Fruit fly (Drosophila melanogaster) whole organism, pupa: ENCODE measurements around the gene Kots.
A peak's percentile ranks its signal among the peaks of the same experiment; 100 is the strongest.

Experiments
- CG10348 ChIP-seq: fragments of 200-800 bp; sonication (Bioruptor generic); IDR thresholded peaks from 2 replicates; pipeline ENCODE4 v1.3.6; 2022; ENCODE audit warnings: missing biosample characterization, missing genetic modification characterization
- CG32121 ChIP-seq: fragments of 200-800 bp; sonication (Bioruptor generic); IDR thresholded peaks from 2 replicates; pipeline ENCODE4 v1.3.6; 2022; ENCODE audit warnings: missing biosample characterization, missing genetic modification characterization
- CG34367 ChIP-seq: fragments of 200-800 bp; sonication (Bioruptor generic); optimal IDR thresholded peaks from 2 replicates; lab custom pipeline; 2018; ENCODE audit warnings: missing biosample characterization, mild to moderate bottlenecking, missing genetic modification characterization
- CG4496 ChIP-seq: fragments of 200-800 bp; sonication (Bioruptor generic); IDR thresholded peaks from 3 replicates; pipeline ENCODE4 v1.3.6; 2022; ENCODE audit warnings: missing biosample characterization, missing genetic modification characterization
- D1 ChIP-seq: fragments of 200-800 bp; sonication (Bioruptor generic); optimal IDR thresholded peaks from 2 replicates; lab custom pipeline; 2018; ENCODE audit warnings: missing biosample characterization, mild to moderate bottlenecking, missing genetic modification characterization, moderate library complexity
- EcR ChIP-seq: fragments of 200-800 bp; sonication (Bioruptor generic); optimal IDR thresholded peaks from 3 replicates; lab custom pipeline; 2019; ENCODE audit warnings: missing biosample characterization, missing genetic modification characterization, mild to moderate bottlenecking, moderate library complexity, missing genetic modification reagents
- fd96Ca ChIP-seq: fragments of 200-800 bp; sonication (Bioruptor generic); IDR thresholded peaks from 3 replicates; pipeline ENCODE4 v1.3.6; 2022; ENCODE audit warnings: missing biosample characterization, missing genetic modification characterization
- gl ChIP-seq: fragments of 200-800 bp; sonication (Bioruptor generic); optimal IDR thresholded peaks from 2 replicates; lab custom pipeline; 2018; ENCODE audit warnings: missing biosample characterization, mild to moderate bottlenecking, missing genetic modification characterization

DNA sequence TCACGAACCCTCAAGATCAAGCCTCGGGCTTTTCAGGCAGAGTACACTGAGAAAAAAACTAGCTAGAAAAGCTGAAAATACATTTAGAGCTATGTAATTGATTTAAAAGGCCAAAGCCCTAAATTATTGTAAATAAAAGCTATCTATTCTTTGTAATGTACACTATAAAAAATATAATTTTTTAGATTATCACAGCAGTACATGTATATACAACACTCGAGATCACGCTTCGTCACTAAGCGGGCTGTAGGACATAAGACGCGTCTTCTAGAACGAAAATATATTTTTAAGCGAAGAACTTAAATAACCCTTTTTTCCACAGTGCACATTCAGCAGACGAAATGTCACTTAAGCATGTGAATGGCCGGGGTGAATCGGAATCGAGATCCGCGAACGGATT lies 22.6 kb downstream of the Kots start:
- no peak for TF ChIP-seq gl (tag; lab: Kevin White, UChicago)
- peak; percentile 28 for TF ChIP-seq CG34367 (tag; lab: Kevin White, UChicago)
- no peak for TF ChIP-seq fd96Ca (GFP tag; lab: Robert Waterston, UW)
- no peak for TF ChIP-seq EcR (GFP tag; lab: Kevin White, UChicago)
- TF ChIP-seq CG10348 (GFP tag; lab: Robert Waterston, UW), result no peak
- no peak for TF ChIP-seq D1
- no peak for TF ChIP-seq CG4496 (GFP tag; lab: Robert Waterston, UW)
- TF ChIP-seq CG32121 (GFP tag; lab: Robert Waterston, UW), result no peak
